Worm (Caenorhabditis elegans): Measurements from ENCODE around the gene ogt-1.
A peak's percentile ranks its signal among the peaks of the same experiment; 100 is the strongest.
"Not testable (repeated sequence)": the region's sequence is repeated elsewhere in the genome, so short reads cannot be mapped to it uniquely, and the experiment has no call there.

ogt-1 gene

DNA sequence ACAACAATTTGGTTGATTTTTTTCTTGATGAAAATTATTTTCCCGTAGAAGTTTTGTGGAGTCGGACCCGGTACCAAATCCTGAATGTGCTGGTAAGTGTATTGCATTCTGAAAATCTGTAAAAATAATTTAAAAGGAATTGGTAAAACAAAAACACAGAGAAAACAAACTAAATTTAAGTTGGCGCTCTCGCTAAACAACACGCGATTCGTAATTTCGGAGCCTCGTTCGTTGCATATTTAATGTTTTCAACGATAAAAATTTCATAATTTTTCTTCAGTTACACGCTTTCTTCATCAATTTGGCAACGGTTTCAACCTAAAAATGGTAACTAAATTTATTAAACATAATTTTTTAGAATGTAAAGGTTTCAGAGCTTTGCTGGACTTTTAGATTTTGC, 20.0 kb downstream of the ogt-1 start, which contains the start of the genes pot-1 and ggtb-1:
pot-1 (minus strand) TSS at position 120 of the 400 bp plus-strand sequence.
ggtb-1 (plus strand) TSS at position 208 of the 400 bp plus-strand sequence.
- TF ChIP-seq flt-1 (GFP tag; IDR thresholded peaks at IDR 0.05) (no peak), ref-1 (GFP tag; conservative IDR thresholded peaks at IDR 0.05) (no peak), T22C8.4 (GFP tag; IDR thresholded peaks at IDR 0.05) (no peak), tab-1 (GFP tag; IDR thresholded peaks at IDR 0.05) (no peak)

DNA sequence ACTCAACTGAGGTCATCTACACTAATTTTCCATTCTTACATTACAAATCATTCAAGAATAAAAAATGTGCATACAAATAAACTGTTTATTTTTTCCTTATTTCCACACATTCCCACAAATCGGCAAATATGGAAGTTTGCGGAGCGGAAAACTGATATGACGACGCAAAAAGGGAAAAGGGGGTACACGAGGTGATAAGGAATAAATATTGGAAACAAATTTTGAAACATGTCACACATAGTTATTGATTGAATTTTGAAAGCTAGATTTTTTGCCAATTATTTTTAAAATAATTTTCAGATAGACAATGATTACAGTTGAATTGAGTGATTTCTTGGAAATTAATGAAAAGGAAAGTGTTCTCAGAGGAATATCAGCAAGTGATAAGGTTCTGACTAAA, 25.0 kb downstream of the ogt-1 start, which contains the start of gene viro-2:
viro-2 (plus strand) TSS at position 301 of the 400 bp plus-strand sequence.
- not testable (repeated sequence) for TF ChIP-seq ztf-29 (GFP tag; IDR thresholded peaks at IDR 0.05); med-1 (GFP tag; optimal IDR thresholded peaks at IDR 0.05; ENCODE audit: insufficient read depth); T22C8.4 (GFP tag; IDR thresholded peaks at IDR 0.05)

DNA sequence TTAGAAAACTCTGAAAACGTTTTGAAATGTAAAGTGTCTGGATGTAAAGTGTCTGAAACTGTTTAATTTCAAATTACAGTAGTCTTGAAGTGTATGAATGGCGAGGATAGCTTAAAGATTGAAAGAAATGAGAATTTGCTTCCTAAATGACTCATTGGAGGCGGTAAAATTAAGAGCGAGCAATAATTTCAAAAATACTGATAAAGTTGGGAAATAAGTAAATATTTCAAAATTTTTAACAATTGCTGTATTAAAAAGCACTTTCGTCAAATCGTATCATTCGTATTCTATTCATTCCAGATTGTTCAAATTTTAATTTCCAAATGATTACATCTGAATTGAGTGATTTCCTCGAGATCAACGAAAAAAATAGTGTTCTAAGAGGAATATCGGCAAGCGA, 29.2 kb downstream of the ogt-1 start, which contains the start of gene B0280.2:
B0280.2 (plus strand) TSS at position 301 of the 400 bp plus-strand sequence.
- TF ChIP-seq ztf-29 (GFP tag; IDR thresholded peaks at IDR 0.05) (no peak), T22C8.4 (GFP tag; IDR thresholded peaks at IDR 0.05) (no peak), cog-1 (tag; optimal IDR thresholded peaks at IDR 0.05) (no peak)

DNA sequence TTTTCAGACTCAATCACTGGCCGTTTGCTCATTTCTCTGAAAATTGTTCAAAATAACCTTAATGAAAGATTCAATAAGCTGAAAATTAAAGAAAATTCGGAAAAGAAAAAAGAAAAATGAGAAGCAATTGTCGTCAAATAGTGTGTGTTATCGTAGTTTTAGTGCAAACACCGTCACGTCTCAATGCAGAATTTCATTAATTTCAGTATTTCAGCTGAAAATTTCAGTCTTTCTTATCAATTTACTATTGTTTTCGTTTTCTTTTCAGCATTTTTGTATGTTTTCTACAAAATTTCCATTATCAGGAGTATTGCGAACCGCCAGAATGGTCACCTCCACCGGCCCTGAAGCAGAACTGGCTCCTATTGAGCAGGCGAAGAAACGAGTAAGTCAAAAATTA, 30.7 kb downstream of the ogt-1 start, which contains the start of the genes B0280.9 and rpia-1:
B0280.9 (minus strand) TSS at position 36 of the 400 bp plus-strand sequence.
rpia-1 (plus strand) TSS at position 269 of the 400 bp plus-strand sequence.
- no peak for TF ChIP-seq cog-1 (tag; optimal IDR thresholded peaks at IDR 0.05)
- TF ChIP-seq ztf-29 (GFP tag; IDR thresholded peaks at IDR 0.05) = no peak
- no peak for TF ChIP-seq med-1 (GFP tag; optimal IDR thresholded peaks at IDR 0.05; ENCODE audit: insufficient read depth)
- TF ChIP-seq T22C8.4 (GFP tag; IDR thresholded peaks at IDR 0.05) = no peak
- no peak for TF ChIP-seq ref-1 (GFP tag; conservative IDR thresholded peaks at IDR 0.05)
- no peak for TF ChIP-seq ztf-23 (GFP tag; IDR thresholded peaks at IDR 0.05)
- TF ChIP-seq klf-2 (GFP tag; conservative IDR thresholded peaks at IDR 0.05) = no peak
- no peak for TF ChIP-seq flt-1 (GFP tag; IDR thresholded peaks at IDR 0.05)
- TF ChIP-seq tab-1 (GFP tag; IDR thresholded peaks at IDR 0.05) = no peak

DNA sequence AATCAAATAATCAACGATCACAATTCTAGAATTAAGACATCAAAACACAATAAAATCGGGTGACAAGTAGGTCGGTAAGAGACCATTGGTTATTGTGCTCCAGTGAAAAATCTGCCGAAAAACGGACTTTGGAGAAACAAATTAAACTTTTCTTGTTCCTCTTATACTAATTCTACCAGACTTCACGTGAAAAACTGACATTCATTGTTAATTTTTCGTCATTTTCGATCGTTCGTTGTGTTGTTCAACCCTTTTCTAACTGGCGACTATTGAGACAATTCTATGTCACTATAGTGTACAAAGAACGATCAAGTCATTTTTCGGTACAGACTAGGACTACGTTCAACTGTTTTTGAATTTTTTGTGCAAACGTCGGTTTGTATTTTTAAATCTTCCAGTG, 33.1 kb downstream of the ogt-1 start:
- TF ChIP-seq ztf-23 (GFP tag; IDR thresholded peaks at IDR 0.05) (no peak), med-1 (GFP tag; optimal IDR thresholded peaks at IDR 0.05; ENCODE audit: insufficient read depth) (no peak), ref-1 (GFP tag; conservative IDR thresholded peaks at IDR 0.05) (no peak)

DNA sequence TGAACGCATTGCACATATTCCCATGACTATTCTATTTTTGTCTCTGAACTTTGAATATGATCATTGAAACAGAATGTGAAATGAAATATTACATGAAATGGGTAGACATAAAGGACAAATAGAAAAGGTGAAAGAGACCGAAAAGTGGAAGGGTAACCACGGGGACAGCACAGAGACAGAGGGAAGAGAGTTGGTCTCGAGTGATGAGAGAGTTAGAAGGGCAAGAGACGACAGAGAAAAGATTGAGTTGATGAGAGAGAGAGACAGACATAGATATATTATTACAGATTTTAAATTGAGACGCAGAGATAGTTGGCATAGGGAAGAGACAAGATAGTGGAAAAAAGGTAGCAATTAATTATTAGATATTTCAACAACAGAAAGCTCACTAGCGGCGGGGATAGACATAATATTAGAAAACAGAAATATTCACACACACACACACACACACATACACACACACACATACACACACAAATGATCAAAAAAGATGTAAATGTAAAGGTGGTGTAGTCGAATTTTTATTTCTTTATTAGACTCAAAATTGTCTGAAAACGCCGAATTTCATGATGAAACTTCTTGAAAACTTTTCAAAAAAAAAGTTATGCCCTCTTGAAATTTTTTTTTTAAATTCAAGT, 36.9 kb downstream of the ogt-1 start:
- no peak for TF ChIP-seq ztf-29 (GFP tag; IDR thresholded peaks at IDR 0.05)
- TF ChIP-seq ref-1 (GFP tag; conservative IDR thresholded peaks at IDR 0.05) = no peak
- TF ChIP-seq cog-1 (tag; optimal IDR thresholded peaks at IDR 0.05) = peak; percentile 41

DNA sequence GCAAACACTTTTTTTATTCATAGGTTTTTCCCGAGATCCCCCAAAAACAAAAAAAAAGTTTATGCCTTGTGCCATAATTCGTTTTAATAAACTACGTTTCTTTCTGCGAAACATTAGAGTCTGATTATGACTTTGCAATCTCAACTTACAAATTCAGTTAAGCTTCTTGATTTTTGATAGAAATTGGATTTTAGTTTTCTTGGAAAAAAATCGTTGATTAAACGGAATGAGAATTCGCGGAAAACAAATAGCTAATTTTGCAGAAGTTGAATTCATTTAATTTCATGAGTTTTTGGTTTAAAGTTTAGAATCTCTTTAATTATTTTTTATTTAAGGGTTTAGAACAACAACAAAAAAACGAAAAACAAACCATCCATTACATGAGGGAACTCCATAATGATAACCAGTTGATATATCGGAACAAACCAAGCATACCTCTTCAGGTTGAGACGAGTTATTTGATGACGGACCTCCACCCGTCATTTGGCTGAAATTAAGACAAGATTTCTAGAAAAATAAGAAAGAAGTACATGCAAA, 38.6 kb downstream of the ogt-1 start, which contains the start of gene nhr-10:
nhr-10 (minus strand) TSS at position 487 of the 537 bp plus-strand sequence.
- no peak for TF ChIP-seq T22C8.4 (GFP tag; IDR thresholded peaks at IDR 0.05)
- no peak for TF ChIP-seq flt-1 (GFP tag; IDR thresholded peaks at IDR 0.05)
- TF ChIP-seq cog-1 (tag; optimal IDR thresholded peaks at IDR 0.05) = no peak
- no peak for TF ChIP-seq ztf-29 (GFP tag; IDR thresholded peaks at IDR 0.05)
- no peak for TF ChIP-seq klf-2 (GFP tag; conservative IDR thresholded peaks at IDR 0.05)
- TF ChIP-seq ztf-23 (GFP tag; IDR thresholded peaks at IDR 0.05) = no peak
- TF ChIP-seq tab-1 (GFP tag; IDR thresholded peaks at IDR 0.05) = no peak
- TF ChIP-seq med-1 (GFP tag; optimal IDR thresholded peaks at IDR 0.05; ENCODE audit: insufficient read depth) = no peak
- TF ChIP-seq ref-1 (GFP tag; conservative IDR thresholded peaks at IDR 0.05) = no peak

DNA sequence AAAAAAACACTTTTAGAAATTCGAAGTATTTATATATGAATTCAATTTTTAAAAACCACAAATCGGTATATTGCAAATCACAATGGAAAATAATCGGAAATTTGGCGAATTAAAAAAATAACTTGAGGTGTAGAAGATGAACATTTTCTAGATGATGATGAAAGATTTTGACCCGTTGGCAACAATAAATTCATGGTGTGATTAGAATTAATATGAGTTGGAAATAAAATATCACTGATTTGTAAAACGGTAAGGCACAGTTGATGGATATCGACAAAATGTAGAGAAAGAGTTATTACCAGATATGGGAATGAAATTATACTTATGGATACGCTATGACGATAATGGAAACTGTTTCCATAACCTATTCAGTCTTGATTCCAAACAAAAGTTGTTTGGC, 41.3 kb downstream of the ogt-1 start:
- TF ChIP-seq klf-2 (GFP tag; conservative IDR thresholded peaks at IDR 0.05) (no peak), cog-1 (tag; optimal IDR thresholded peaks at IDR 0.05) (no peak), ztf-23 (GFP tag; IDR thresholded peaks at IDR 0.05) (no peak), tab-1 (GFP tag; IDR thresholded peaks at IDR 0.05) (no peak), ztf-29 (GFP tag; IDR thresholded peaks at IDR 0.05) (no peak), ref-1 (GFP tag; conservative IDR thresholded peaks at IDR 0.05) (no peak), flt-1 (GFP tag; IDR thresholded peaks at IDR 0.05) (no peak), T22C8.4 (GFP tag; IDR thresholded peaks at IDR 0.05) (no peak), med-1 (GFP tag; optimal IDR thresholded peaks at IDR 0.05; ENCODE audit: insufficient read depth) (no peak)

DNA sequence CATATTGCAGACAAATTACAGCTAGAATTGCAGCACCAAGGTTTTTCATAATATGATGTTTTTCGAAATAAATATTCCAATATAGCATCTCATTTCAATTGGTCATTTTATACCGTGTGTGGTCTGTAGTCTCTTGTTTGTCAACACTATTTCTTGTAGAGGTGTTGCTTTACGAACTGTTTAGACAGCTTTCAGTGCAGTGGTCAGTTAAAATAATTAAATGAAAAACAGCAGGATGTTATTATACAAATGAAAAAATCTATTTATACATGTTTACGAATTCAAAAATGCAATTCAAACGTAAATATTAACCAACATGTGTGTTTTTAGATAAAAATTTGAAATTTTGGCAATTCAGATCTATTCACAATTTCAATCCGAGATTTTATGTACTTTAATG, 41.8 kb downstream of the ogt-1 start, which contains the start of gene B0280.7:
B0280.7 (minus strand) TSS at position 101 of the 400 bp plus-strand sequence.
- TF ChIP-seq klf-2 (GFP tag; conservative IDR thresholded peaks at IDR 0.05) (no peak), flt-1 (GFP tag; IDR thresholded peaks at IDR 0.05) (no peak), ref-1 (GFP tag; conservative IDR thresholded peaks at IDR 0.05) (no peak), cog-1 (tag; optimal IDR thresholded peaks at IDR 0.05) (no peak), ztf-29 (GFP tag; IDR thresholded peaks at IDR 0.05) (no peak), T22C8.4 (GFP tag; IDR thresholded peaks at IDR 0.05) (no peak), med-1 (GFP tag; optimal IDR thresholded peaks at IDR 0.05; ENCODE audit: insufficient read depth) (no peak), tab-1 (GFP tag; IDR thresholded peaks at IDR 0.05) (no peak), ztf-23 (GFP tag; IDR thresholded peaks at IDR 0.05) (no peak)

DNA sequence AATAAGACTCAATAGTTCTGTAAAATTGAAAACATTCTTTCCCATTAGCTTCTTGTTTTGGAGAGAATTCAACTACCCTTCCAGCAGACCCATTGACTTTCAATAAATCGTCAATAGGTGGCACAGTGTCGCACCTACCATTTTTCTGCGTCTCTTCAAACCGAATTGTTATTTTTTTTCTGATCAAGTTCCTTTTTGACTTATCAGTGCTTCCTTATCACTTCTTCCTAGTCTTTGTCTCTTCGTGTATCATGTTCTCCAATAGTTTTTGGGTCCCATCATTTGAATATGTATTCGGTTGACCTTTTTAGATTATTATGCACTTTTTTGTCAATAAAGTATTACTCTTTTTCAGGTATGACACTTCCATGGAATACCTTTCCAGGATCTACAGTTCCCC, 45.6 kb downstream of the ogt-1 start, which contains the start of gene odd-1:
odd-1 (plus strand) TSS at position 349 of the 400 bp plus-strand sequence.
- no peak for TF ChIP-seq tab-1 (GFP tag; IDR thresholded peaks at IDR 0.05)
- no peak for TF ChIP-seq flt-1 (GFP tag; IDR thresholded peaks at IDR 0.05)
- no peak for TF ChIP-seq cog-1 (tag; optimal IDR thresholded peaks at IDR 0.05)
- no peak for TF ChIP-seq T22C8.4 (GFP tag; IDR thresholded peaks at IDR 0.05)
- no peak for TF ChIP-seq ztf-23 (GFP tag; IDR thresholded peaks at IDR 0.05)
- no peak for TF ChIP-seq ref-1 (GFP tag; conservative IDR thresholded peaks at IDR 0.05)
- TF ChIP-seq med-1 (GFP tag; optimal IDR thresholded peaks at IDR 0.05; ENCODE audit: insufficient read depth) = no peak
- TF ChIP-seq ztf-29 (GFP tag; IDR thresholded peaks at IDR 0.05) = no peak
- no peak for TF ChIP-seq klf-2 (GFP tag; conservative IDR thresholded peaks at IDR 0.05)

All from whole organism, midembryonic.